Worm (Caenorhabditis elegans): Measurements from ENCODE around the gene aat-8.
A peak's percentile ranks its signal among the peaks of the same experiment; 100 is the strongest.

Gene aat-8

DNA sequence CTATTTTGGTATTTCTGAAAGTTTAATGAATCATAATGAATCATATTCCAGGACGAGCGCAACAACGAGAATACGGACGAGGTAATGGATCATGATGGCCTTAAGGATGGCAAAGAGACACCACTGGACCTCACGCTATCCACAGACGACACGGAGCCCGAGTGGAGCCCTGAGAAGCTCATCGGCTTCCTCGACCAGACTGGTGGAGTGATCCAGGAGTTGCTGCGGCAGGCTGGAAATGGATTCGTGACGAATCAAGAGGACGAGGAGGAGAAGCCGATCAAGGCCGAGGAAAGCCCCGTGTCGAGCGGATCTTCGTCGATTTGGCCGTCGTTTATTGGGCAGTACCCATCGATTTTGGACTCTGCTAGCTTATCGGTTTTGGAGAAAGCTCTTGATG is 5.3 kb downstream of the aat-8 start:
- peak; percentile 70; the same call in 1 of the 2 replicates for TF ChIP-seq set-16 (GFP tag; IDR thresholded peaks at IDR 0.05)
- TF ChIP-seq nhr-25 (tag; optimal IDR thresholded peaks at IDR 0.05; ENCODE audit: borderline replicate concordance, insufficient read depth), result no peak
- TF ChIP-seq snpc-4 (tag; optimal IDR thresholded peaks at IDR 0.05), result no peak
- TF ChIP-seq ZK546.5 (tag; optimal IDR thresholded peaks at IDR 0.05), result no peak

DNA sequence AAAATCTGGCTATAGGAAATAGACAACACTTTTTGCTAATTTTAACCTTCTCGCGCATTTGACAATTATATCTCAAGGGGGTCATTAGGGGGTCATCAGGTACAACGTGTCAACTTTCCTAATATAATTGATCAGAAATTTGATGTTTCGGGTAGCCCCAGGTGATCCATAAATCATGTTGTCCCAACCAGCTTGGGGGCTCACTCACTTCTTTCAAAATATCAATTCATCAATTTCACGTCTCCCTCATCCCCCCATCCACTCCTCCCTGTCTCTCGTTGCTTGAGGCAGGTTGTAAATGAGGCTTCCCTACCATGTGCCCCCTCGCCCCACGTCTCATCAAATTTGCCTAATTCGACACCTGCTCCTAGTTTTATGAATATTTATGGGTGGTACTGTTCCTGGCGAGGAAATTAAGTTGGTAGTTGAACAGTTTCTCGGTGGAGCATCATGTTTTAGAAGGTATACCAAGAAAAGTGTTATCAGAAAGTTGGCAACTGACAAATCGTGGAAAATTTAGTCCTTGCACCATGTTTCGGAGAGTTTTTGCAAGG is 6.8 kb downstream of the aat-8 start:
- TF ChIP-seq nhr-48 (tag; optimal IDR thresholded peaks at IDR 0.05) (no peak), snpc-1.2 (GFP tag; IDR thresholded peaks at IDR 0.05) (no peak), lin-13 (GFP tag; optimal IDR thresholded peaks at IDR 0.05) (no peak), hmg-1.1 (GFP tag; IDR thresholded peaks at IDR 0.05) (no peak), unc-62 (GFP tag; optimal IDR thresholded peaks at IDR 0.05 in 1 of 2) (peak in 1 of 2 experiments; percentile 95), unc-62 (tag; optimal IDR thresholded peaks at IDR 0.05) (no peak), ctbp-1 (GFP tag; IDR thresholded peaks at IDR 0.05) (no peak), nhr-77 (tag; optimal IDR thresholded peaks at IDR 0.05) (no peak), zfp-3 (GFP tag; conservative IDR thresholded peaks at IDR 0.05) (no peak)

DNA sequence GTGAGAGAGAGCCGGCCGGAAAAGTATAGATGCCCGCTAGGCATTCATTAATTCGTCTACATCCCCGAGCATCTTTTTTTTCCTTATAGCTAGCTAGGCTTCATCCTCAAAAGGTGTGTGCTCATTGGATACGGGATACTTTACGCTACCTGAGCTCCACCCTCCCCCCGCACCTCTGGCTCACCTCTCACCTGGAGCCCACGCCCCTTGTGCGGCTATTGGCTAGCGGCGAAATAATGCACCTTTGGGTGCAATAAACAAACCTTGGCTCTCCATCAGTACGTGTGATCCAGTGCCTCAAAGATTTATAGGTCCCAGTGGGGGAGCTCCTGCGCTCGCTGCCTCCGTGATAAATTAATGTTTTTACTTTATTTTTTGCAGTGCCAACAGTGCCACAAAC is 8.7 kb downstream of the aat-8 start:
- TF ChIP-seq set-16 (GFP tag; IDR thresholded peaks at IDR 0.05) (peak; percentile 25; the same call in 1 of the 2 replicates), fkh-10 (GFP tag; optimal IDR thresholded peaks at IDR 0.05) (no peak), mdt-29 (GFP tag; IDR thresholded peaks at IDR 0.05) (no peak)

DNA sequence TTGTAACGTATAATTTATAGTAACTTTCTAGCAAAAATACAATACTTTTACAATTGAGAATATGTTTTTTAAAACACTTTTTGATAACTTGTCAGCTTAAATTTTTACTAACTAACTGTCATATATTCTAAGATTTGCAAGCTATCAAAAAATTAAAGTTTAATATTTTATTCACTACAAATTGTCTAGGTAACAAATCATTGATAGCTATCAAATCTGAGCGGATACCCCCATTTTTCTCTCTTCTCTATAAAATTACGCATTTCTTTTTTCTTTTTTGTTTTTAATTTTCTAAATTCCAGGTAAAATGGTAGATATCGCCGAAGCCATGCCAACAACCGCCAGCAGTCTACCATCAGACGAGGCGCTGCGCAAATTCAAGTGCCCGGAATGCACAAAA is 9.3 kb downstream of the aat-8 start, which contains the start of gene zag-1:
zag-1 (plus strand) TSS at position 301 of the 400 bp plus-strand sequence.
- TF ChIP-seq nhr-28 (tag; optimal IDR thresholded peaks at IDR 0.05) (no peak), fos-1 (tag; optimal IDR thresholded peaks at IDR 0.05) (peak; percentile 61)

DNA sequence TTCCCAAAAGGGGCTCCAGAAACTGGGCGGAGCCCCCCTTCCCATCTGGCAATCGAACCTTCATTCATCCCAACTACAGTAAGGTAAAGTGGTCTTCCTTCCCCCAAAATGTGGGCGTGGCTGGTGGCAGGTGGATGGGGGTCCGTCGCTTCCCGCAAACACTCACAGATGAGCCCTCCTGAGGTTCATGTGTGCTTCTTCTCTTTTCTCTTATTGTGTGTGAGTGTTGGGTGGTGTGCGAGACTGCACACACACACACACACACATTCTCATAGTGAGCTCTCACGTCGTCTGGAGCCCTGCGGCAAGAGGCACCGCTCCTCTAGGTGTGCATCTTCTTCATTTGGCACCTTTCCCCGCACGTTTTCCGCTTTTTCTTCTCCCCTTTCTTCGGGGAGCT is 10.2 kb downstream of the aat-8 start:
- TF ChIP-seq zfp-2 (tag; optimal IDR thresholded peaks at IDR 0.05) (no peak), daf-8 (GFP tag; IDR thresholded peaks at IDR 0.05) (no peak), mxl-2 (GFP tag; conservative IDR thresholded peaks at IDR 0.05) (no peak), ztf-7 (tag; optimal IDR thresholded peaks at IDR 0.05) (no peak), aha-1 (tag) (peak; percentile 88), sdz-12 (GFP tag; optimal IDR thresholded peaks at IDR 0.05) (no peak), nhr-25 (tag; optimal IDR thresholded peaks at IDR 0.05; ENCODE audit: borderline replicate concordance, insufficient read depth) (no peak), tag-97 (GFP tag; IDR thresholded peaks at IDR 0.05) (no peak), dve-1 (tag; optimal IDR thresholded peaks at IDR 0.05; ENCODE audit: insufficient read depth) (no peak), tra-1 (GFP tag; IDR thresholded peaks at IDR 0.05) (no peak), zfp-3 (GFP tag; conservative IDR thresholded peaks at IDR 0.05) (no peak), vab-7 (GFP tag; IDR thresholded peaks at IDR 0.05) (no peak), dmd-9 (GFP tag; IDR thresholded peaks at IDR 0.05) (no peak), nhr-11 (tag; optimal IDR thresholded peaks at IDR 0.05) (no peak), set-16 (GFP tag; IDR thresholded peaks at IDR 0.05) (peak; percentile 51), ces-1 (GFP tag; optimal IDR thresholded peaks at IDR 0.05) (no peak), unc-62 (GFP tag; optimal IDR thresholded peaks at IDR 0.05 in 1 of 2) (peak in 1 of 2 experiments; percentile 61), unc-62 (tag; optimal IDR thresholded peaks at IDR 0.05) (no peak), pha-4 (GFP tag; IDR thresholded peaks at IDR 0.05) (no peak), pha-4 (tag; optimal IDR thresholded peaks at IDR 0.05) (no peak), nhr-76 (tag; optimal IDR thresholded peaks at IDR 0.05) (no peak)
